Worm (Caenorhabditis elegans) whole organism, late embryonic: ENCODE measurements around the gene R01H2.7.

Experiments
- ceh-14 ChIP-seq: sonication (generic microtip); optimal IDR thresholded peaks from 2 replicates; lab custom pipeline; 2016; ENCODE audit warnings: missing genotype, missing genetic modification characterization, missing compliant biosample characterization
- ceh-6 ChIP-seq: fragments of 200-800 bp; sonication (Bioruptor generic); optimal IDR thresholded peaks from 2 replicates; lab custom pipeline; 2018; ENCODE audit warnings: mild to moderate bottlenecking, missing genetic modification characterization, missing compliant biosample characterization
- elt-2 ChIP-seq: sonication (generic microtip); optimal IDR thresholded peaks from 2 replicates; lab custom pipeline; 2016; ENCODE audit warnings: missing genetic modification reagents, missing genetic modification characterization, missing compliant biosample characterization
- hlh-30 ChIP-seq: sonication (generic microtip); optimal IDR thresholded peaks from 2 replicates; lab custom pipeline; 2017; ENCODE audit warnings: antibody characterized with exemption, missing genetic modification characterization, missing compliant biosample characterization; ENCODE audit not compliant: insufficient read depth
- lim-6 ChIP-seq: sonication (generic microtip); optimal IDR thresholded peaks from 2 replicates; lab custom pipeline; 2016; ENCODE audit warnings: missing genetic modification characterization, missing compliant biosample characterization
- lin-11 ChIP-seq: fragments of 200-800 bp; sonication (Bioruptor generic); optimal IDR thresholded peaks from 2 replicates; lab custom pipeline; 2018; ENCODE audit warnings: mild to moderate bottlenecking, missing genetic modification characterization, missing compliant biosample characterization
- pha-4 ChIP-seq: fragments of 150-350 bp; optimal IDR thresholded peaks from 2 replicates; lab custom pipeline; 2018; ENCODE audit warnings: missing biosample characterization, missing genetic modification reagents, missing genetic modification characterization
- pqm-1 ChIP-seq: sonication (generic microtip); optimal IDR thresholded peaks from 2 replicates; lab custom pipeline; 2016; ENCODE audit warnings: missing genetic modification characterization, missing compliant biosample characterization
- pros-1 ChIP-seq: fragments of 150-350 bp; optimal IDR thresholded peaks from 2 replicates; lab custom pipeline; 2014; ENCODE audit warnings: missing biosample characterization, missing genetic modification reagents, missing genetic modification characterization
- sox-2 ChIP-seq: fragments of 200-800 bp; sonication (Bioruptor generic); IDR thresholded peaks from 2 replicates; pipeline ENCODE4 v1.3.6; 2022; ENCODE audit warnings: missing genetic modification reagents, missing genetic modification characterization, missing compliant biosample characterization

DNA sequence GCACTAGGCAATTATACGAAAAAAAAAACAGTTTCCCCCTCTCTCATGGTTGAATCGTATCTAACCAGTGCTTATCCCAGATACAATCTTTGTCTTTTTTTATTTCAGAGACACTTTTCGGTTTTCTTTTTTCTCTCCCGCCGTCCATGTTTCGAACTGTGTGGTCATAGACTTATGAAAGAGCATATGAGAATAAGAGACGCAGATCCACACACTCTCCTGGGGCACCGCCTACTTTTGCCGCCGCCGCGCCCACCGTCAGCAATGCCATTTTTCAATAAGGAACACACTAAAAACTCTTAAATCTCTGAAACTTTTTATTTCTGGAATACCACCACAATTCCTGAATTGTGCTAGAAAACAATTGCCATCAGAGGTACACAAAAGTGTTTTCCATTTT, 55.6 kb downstream of the R01H2.7 start, which contains the start of gene prk-1:
- no peak for TF ChIP-seq elt-2 (tag; lab: Kevin White, UChicago)
- no peak for TF ChIP-seq pqm-1
- no peak for TF ChIP-seq lin-11 (tag; lab: Kevin White, UChicago)
- no peak for TF ChIP-seq pros-1 (tag; lab: Kevin White, UChicago)
- no peak for TF ChIP-seq pha-4 (tag; lab: Kevin White, UChicago)
- no peak for TF ChIP-seq hlh-30
- no peak for TF ChIP-seq ceh-14
- no peak for TF ChIP-seq ceh-6 (GFP tag; lab: Kevin White, UChicago)
- no peak for TF ChIP-seq sox-2 (GFP tag; lab: Robert Waterston, UW)
- no peak for TF ChIP-seq lim-6 (tag; lab: Kevin White, UChicago)
